Worm (Caenorhabditis elegans) whole organism, L1 larva: Measurements from ENCODE around the gene nlp-11.

Experiments
- aly-2 ChIP-seq: fragments of 150-350 bp; optimal IDR thresholded peaks from 2 replicates; lab custom pipeline; 2014; ENCODE audit warnings: missing biosample characterization, missing genetic modification characterization
- blmp-1 ChIP-seq: fragments of 150-350 bp; optimal IDR thresholded peaks from 2 replicates; lab custom pipeline; 2014; ENCODE audit warnings: missing biosample characterization, missing genetic modification characterization
- ceh-63 ChIP-seq: fragments of 200-800 bp; sonication (Bioruptor generic); optimal IDR thresholded peaks from 2 replicates; lab custom pipeline; 2018; ENCODE audit warnings: mild to moderate bottlenecking, missing genetic modification characterization, missing compliant biosample characterization
- ceh-8 ChIP-seq: fragments of 200-800 bp; sonication (Bioruptor generic); optimal IDR thresholded peaks from 2 replicates; lab custom pipeline; 2018; ENCODE audit warnings: mild to moderate bottlenecking, missing genetic modification characterization, moderate library complexity, missing compliant biosample characterization
- ceh-90 ChIP-seq: sonication (generic microtip); optimal IDR thresholded peaks from 2 replicates; lab custom pipeline; 2016; ENCODE audit warnings: missing genetic modification characterization, missing compliant biosample characterization
- ces-1 ChIP-seq: fragments of 150-350 bp; optimal IDR thresholded peaks from 2 replicates; lab custom pipeline; 2014; ENCODE audit warnings: missing biosample characterization, missing genetic modification reagents, missing genetic modification characterization
- dsc-1 ChIP-seq: sonication (generic microtip); optimal IDR thresholded peaks from 2 replicates; lab custom pipeline; 2016; ENCODE audit warnings: mild to moderate bottlenecking, missing genetic modification characterization, missing compliant biosample characterization
- efl-1 ChIP-seq, 4 experiments: fragments of 150-350 bp; optimal IDR thresholded peaks in 3 of 4; peaks in 1 of 4; 1 replicate in 1 of 4; 2 replicates in 3 of 4; lab custom pipeline; 2014; ENCODE audit warnings: missing biosample characterization in 2 of 4, missing genetic modification characterization in 2 of 4, missing genetic modification reagents in 2 of 4
- egl-13 ChIP-seq: sonication (generic microtip); optimal IDR thresholded peaks from 2 replicates; lab custom pipeline; 2016; ENCODE audit warnings: missing genotype, missing genetic modification reagents, missing genetic modification characterization, missing compliant biosample characterization
- elt-2 ChIP-seq: sonication (generic microtip); optimal IDR thresholded peaks from 2 replicates; lab custom pipeline; 2016; ENCODE audit warnings: missing genetic modification characterization, mild to moderate bottlenecking, inconsistent platforms, missing compliant biosample characterization, missing genetic modification reagents
- elt-3 ChIP-seq, 6 experiments: fragments of 150-350 bp in 1 of 6; sonication (generic microtip); optimal IDR thresholded peaks; 2 replicates each; lab custom pipeline; 2017 to 2018; ENCODE audit warnings: missing biosample characterization in 6 of 6, missing genetic modification characterization in 6 of 6, inconsistent platforms in 1 of 6
- ets-5 ChIP-seq: fragments of 200-800 bp; sonication (Bioruptor generic); IDR thresholded peaks from 2 replicates; pipeline ENCODE4 v1.3.6; 2022; ENCODE audit warnings: missing genetic modification characterization, missing compliant biosample characterization
- fkh-8 ChIP-seq: sonication (generic microtip); optimal IDR thresholded peaks from 2 replicates; lab custom pipeline; 2016; ENCODE audit warnings: mild to moderate bottlenecking, missing genetic modification characterization, missing compliant biosample characterization
- hlh-17 ChIP-seq: fragments of 200-800 bp; sonication (Bioruptor generic); optimal IDR thresholded peaks from 2 replicates; lab custom pipeline; 2018; ENCODE audit warnings: missing genetic modification characterization, mild to moderate bottlenecking, missing compliant biosample characterization, moderate library complexity, borderline replicate concordance
- irx-1 ChIP-seq: sonication (generic microtip); optimal IDR thresholded peaks from 2 replicates; lab custom pipeline; 2016; ENCODE audit warnings: missing genetic modification characterization, missing compliant biosample characterization
- jun-1 ChIP-seq: fragments of 150-350 bp; optimal IDR thresholded peaks from 2 replicates; lab custom pipeline; 2014; ENCODE audit warnings: missing biosample characterization, missing genetic modification reagents, missing genetic modification characterization
- lin-14 ChIP-seq: fragments of 200-800 bp; sonication (Bioruptor generic); optimal IDR thresholded peaks from 2 replicates; lab custom pipeline; 2018; ENCODE audit warnings: mild to moderate bottlenecking, missing genetic modification characterization, moderate library complexity, missing compliant biosample characterization
- lir-3 ChIP-seq: sonication (generic microtip); optimal IDR thresholded peaks from 2 replicates; lab custom pipeline; 2016; ENCODE audit warnings: mild to moderate bottlenecking, missing genetic modification characterization, moderate library complexity, missing compliant biosample characterization; ENCODE audit not compliant: poor library complexity
- lsy-2 ChIP-seq, 2 experiments: fragments of 150-350 bp; optimal IDR thresholded peaks; 2 replicates each; lab custom pipeline; 2014; ENCODE audit warnings: missing biosample characterization in 2 of 2, missing genetic modification characterization in 2 of 2
- mdl-1 ChIP-seq, 2 experiments: fragments of 150-350 bp; optimal IDR thresholded peaks; 2 replicates each; lab custom pipeline; 2014 to 2017; ENCODE audit warnings: missing biosample characterization in 2 of 2, missing genetic modification characterization in 2 of 2, inconsistent platforms in 1 of 2
- nhr-19 ChIP-seq: fragments of 200-800 bp; sonication (Bioruptor generic); conservative IDR thresholded peaks from 2 replicates; pipeline ENCODE4 v1.3.6; 2022; ENCODE audit warnings: missing genetic modification characterization, missing compliant biosample characterization
- nhr-20 ChIP-seq: sonication (generic microtip); optimal IDR thresholded peaks from 2 replicates; lab custom pipeline; 2016; ENCODE audit warnings: mild to moderate bottlenecking, missing genetic modification characterization, missing compliant biosample characterization
- nhr-237 ChIP-seq: fragments of 150-350 bp; optimal IDR thresholded peaks from 2 replicates; lab custom pipeline; 2014; ENCODE audit warnings: missing biosample characterization, missing genetic modification characterization
- pax-3 ChIP-seq: fragments of 200-800 bp; sonication (Bioruptor generic); optimal IDR thresholded peaks from 2 replicates; lab custom pipeline; 2018; ENCODE audit warnings: mild to moderate bottlenecking, missing genetic modification characterization, moderate library complexity, missing compliant biosample characterization
- rnt-1 ChIP-seq: sonication (generic microtip); optimal IDR thresholded peaks from 2 replicates; lab custom pipeline; 2016; ENCODE audit warnings: mild to moderate bottlenecking, missing genetic modification characterization, moderate library complexity, missing compliant biosample characterization
- snpc-4 ChIP-seq: fragments of 150-350 bp; optimal IDR thresholded peaks from 2 replicates; lab custom pipeline; 2014; ENCODE audit warnings: missing biosample characterization, missing genetic modification characterization
- sox-4 ChIP-seq: sonication (generic microtip); optimal IDR thresholded peaks from 2 replicates; lab custom pipeline; 2016; ENCODE audit warnings: missing genetic modification characterization, missing compliant biosample characterization
- sup-37 ChIP-seq: fragments of 200-800 bp; sonication (Bioruptor generic); optimal IDR thresholded peaks from 2 replicates; lab custom pipeline; 2018; ENCODE audit warnings: mild to moderate bottlenecking, missing genetic modification characterization, missing compliant biosample characterization
- swsn-7 ChIP-seq: sonication (generic microtip); optimal IDR thresholded peaks from 2 replicates; lab custom pipeline; 2016; ENCODE audit warnings: missing genetic modification characterization, missing compliant biosample characterization
- tbx-2 ChIP-seq: sonication (generic microtip); optimal IDR thresholded peaks from 2 replicates; lab custom pipeline; 2016; ENCODE audit warnings: missing genetic modification characterization, missing compliant biosample characterization
- tlp-1 ChIP-seq: fragments of 150-350 bp; optimal IDR thresholded peaks from 2 replicates; lab custom pipeline; 2014; ENCODE audit warnings: missing biosample characterization, missing genetic modification characterization
- unc-130 ChIP-seq: fragments of 150-350 bp; optimal IDR thresholded peaks from 2 replicates; lab custom pipeline; 2017; ENCODE audit warnings: missing biosample characterization, missing genetic modification characterization, inconsistent platforms
- unc-30 ChIP-seq: sonication (generic microtip); optimal IDR thresholded peaks from 2 replicates; lab custom pipeline; 2017; ENCODE audit warnings: missing biosample characterization, missing genetic modification characterization
- unc-62 ChIP-seq: fragments of 150-350 bp; optimal IDR thresholded peaks from 2 replicates; lab custom pipeline; 2014; ENCODE audit warnings: missing biosample characterization, missing genetic modification reagents, missing genetic modification characterization
- unc-98 ChIP-seq: fragments of 200-800 bp; sonication (Bioruptor generic); IDR thresholded peaks from 2 replicates; pipeline ENCODE4 v1.3.6; 2022; ENCODE audit warnings: missing genetic modification characterization, missing compliant biosample characterization
- zip-4 ChIP-seq: fragments of 200-800 bp; sonication (Bioruptor generic); optimal IDR thresholded peaks from 2 replicates; lab custom pipeline; 2018; ENCODE audit warnings: mild to moderate bottlenecking, missing genetic modification characterization, moderate library complexity, missing compliant biosample characterization

Gene nlp-11

ce11 chrII:9691839-9692238 is at the start of gene nlp-11:
TSS of gene nlp-11 (minus strand) at chrII:9691939.
- TF ChIP-seq hlh-17 (GFP tag; lab: Kevin White, UChicago), result no peak
- TF ChIP-seq pax-3 (tag; lab: Kevin White, UChicago), result no peak
- no peak for TF ChIP-seq rnt-1 (tag; lab: Kevin White, UChicago)
- no peak for TF ChIP-seq blmp-1
- TF ChIP-seq snpc-4 (tag; lab: Kevin White, UChicago), result no peak
- no peak for TF ChIP-seq fkh-8 (tag; lab: Kevin White, UChicago)
- TF ChIP-seq lir-3 (tag; lab: Kevin White, UChicago), result no peak
- no peak for TF ChIP-seq sox-4
- TF ChIP-seq aly-2 (tag; lab: Kevin White, UChicago), result no peak

ce11 chrII:9741400-9741799 is 49.7 kb upstream of the nlp-11 start:
- TF ChIP-seq mdl-1 (tag; optimal IDR thresholded peaks at IDR 0.05; lab: Kevin White, UChicago) (no peak), unc-30 (tag; lab: Kevin White, UChicago) (no peak), nhr-237 (tag; lab: Kevin White, UChicago) (no peak), egl-13 (tag; lab: Kevin White, UChicago) (no peak), tbx-2 (tag; lab: Kevin White, UChicago) (no peak), tlp-1 (no peak), unc-130 (tag; lab: Kevin White, UChicago) (no peak), jun-1 (no peak), zip-4 (GFP tag; lab: Kevin White, UChicago) (no peak), irx-1 (tag; lab: Kevin White, UChicago) (no peak), ces-1 (no peak), nhr-19 (GFP tag; lab: Robert Waterston, UW) (no peak), lsy-2 (tag; optimal IDR thresholded peaks at IDR 0.05; lab: Kevin White, UChicago) (no peak), ceh-63 (GFP tag; lab: Kevin White, UChicago) (no peak), ets-5 (GFP tag; lab: Robert Waterston, UW) (no peak), unc-98 (GFP tag; lab: Robert Waterston, UW) (no peak), ceh-8 (GFP tag; lab: Kevin White, UChicago) (no peak)

DNA sequence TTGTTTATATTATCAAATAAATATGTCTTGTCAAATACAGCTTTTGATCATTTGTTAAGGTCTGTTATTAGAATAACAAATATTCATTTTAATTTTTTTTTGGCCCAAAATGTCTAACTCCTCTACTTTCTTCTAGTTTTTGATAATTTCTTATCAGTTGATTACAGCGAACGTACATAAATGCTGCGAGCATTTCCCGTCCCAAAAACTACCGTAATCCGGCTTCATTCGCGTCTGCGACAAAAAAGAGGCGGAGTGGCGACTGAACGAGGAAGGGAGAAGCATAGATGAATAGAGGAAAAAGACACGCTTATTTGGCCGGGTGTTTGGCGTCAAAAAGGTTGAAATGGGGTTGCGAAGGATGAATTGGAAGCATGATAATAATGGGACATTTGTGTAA is 48.8 kb upstream of the nlp-11 start:
- TF ChIP-seq efl-1 (optimal IDR thresholded peaks at IDR 0.05; lab: Kevin White, UChicago), result no peak
- peak in 1 of 2 experiments; percentile 46 for TF ChIP-seq efl-1 (GFP tag; optimal IDR thresholded peaks at IDR 0.05 in 1 of 2; lab: Kevin White, UChicago)
- TF ChIP-seq mdl-1 (tag; optimal IDR thresholded peaks at IDR 0.05; lab: Kevin White, UChicago), result no peak
- TF ChIP-seq dsc-1 (tag; lab: Kevin White, UChicago), result no peak
- TF ChIP-seq unc-62 (GFP tag; lab: Kevin White, UChicago), result no peak
- no peak for TF ChIP-seq rnt-1 (tag; lab: Kevin White, UChicago)
- no peak for TF ChIP-seq jun-1
- TF ChIP-seq elt-2 (tag; lab: Kevin White, UChicago), result peak; percentile 14
- peak in 1 of 2 experiments; percentile 53 for TF ChIP-seq lsy-2 (tag; optimal IDR thresholded peaks at IDR 0.05; lab: Kevin White, UChicago)
- no peak for TF ChIP-seq elt-3 (tag; optimal IDR thresholded peaks at IDR 0.05; lab: Kevin White, UChicago)
- no peak for TF ChIP-seq unc-130 (tag; lab: Kevin White, UChicago)
- TF ChIP-seq, all 84 proteins: peak for 3

DNA sequence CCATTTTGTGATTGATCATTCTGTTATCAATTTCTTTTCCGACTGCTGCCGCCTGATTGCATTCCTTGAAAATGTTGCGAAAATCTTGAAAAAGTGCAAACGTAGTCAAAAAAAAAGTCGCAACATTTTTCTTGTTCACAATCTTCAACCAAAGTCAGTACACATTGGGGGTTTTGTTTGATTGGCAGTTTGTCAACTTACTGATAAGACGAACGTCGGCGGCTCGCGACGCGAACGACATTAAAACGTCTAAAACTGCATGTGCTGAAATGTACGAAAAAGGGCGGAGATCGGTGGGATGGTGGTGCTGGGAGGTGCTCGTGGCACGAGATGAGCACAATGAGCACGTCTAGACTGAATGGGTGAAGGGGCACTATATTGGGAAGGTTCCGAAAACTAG is 47.1 kb upstream of the nlp-11 start:
- peak; percentile 51 for TF ChIP-seq elt-2 (tag; lab: Kevin White, UChicago)
- no peak for TF ChIP-seq swsn-7 (tag; lab: Kevin White, UChicago)
- TF ChIP-seq lin-14 (GFP tag; lab: Kevin White, UChicago), result peak; percentile 6
- TF ChIP-seq efl-1 (optimal IDR thresholded peaks at IDR 0.05; lab: Kevin White, UChicago), result no peak
- peak in 1 of 2 experiments; percentile 85 for TF ChIP-seq efl-1 (GFP tag; optimal IDR thresholded peaks at IDR 0.05 in 1 of 2; lab: Kevin White, UChicago)

- no peak for TF ChIP-seq nhr-20 (tag; lab: Kevin White, UChicago)
- no peak for TF ChIP-seq lir-3 (tag; lab: Kevin White, UChicago)
- TF ChIP-seq unc-130 (tag; lab: Kevin White, UChicago), result no peak
- no peak for TF ChIP-seq ceh-90 (tag; lab: Kevin White, UChicago)
- TF ChIP-seq sup-37 (GFP tag; lab: Kevin White, UChicago), result no peak
- TF ChIP-seq nhr-19 (GFP tag; lab: Robert Waterston, UW), result no peak
- TF ChIP-seq, all 84 proteins: peak for 0
Measured at ce11 chrII:9735785-9736184, 44.0 kb upstream of the nlp-11 start.
